Fruit fly (Drosophila melanogaster) whole organism, wandering third instar larva: ENCODE data around the gene Dys.

Experiments used
- CG32264 ChIP-seq: fragments of 200-800 bp; sonication (Bioruptor generic); optimal IDR thresholded peaks from 2 replicates; lab custom pipeline; 2016; ENCODE audit warnings: missing biosample characterization, missing genetic modification characterization
- Dfd ChIP-seq: fragments of >200 bp; optimal IDR thresholded peaks from 2 replicates; lab custom pipeline; 2017; ENCODE audit warnings: missing biosample characterization, missing genetic modification characterization
- Hr78 ChIP-seq: fragments of >200 bp; optimal IDR thresholded peaks from 2 replicates; lab custom pipeline; 2017; ENCODE audit warnings: missing biosample characterization, missing genetic modification characterization
- Mio ChIP-seq: sonication (Bioruptor generic); optimal IDR thresholded peaks from 2 replicates; lab custom pipeline; 2016; ENCODE audit warnings: missing biosample characterization, missing genetic modification characterization
- dsf ChIP-seq: sonication (Bioruptor generic); optimal IDR thresholded peaks from 2 replicates; lab custom pipeline; 2016; ENCODE audit warnings: missing biosample characterization, missing genetic modification characterization, borderline replicate concordance
- h ChIP-seq: fragments of 200-800 bp; sonication (Bioruptor generic); optimal IDR thresholded peaks from 3 replicates; lab custom pipeline; 2016; ENCODE audit warnings: missing biosample characterization, mild to moderate bottlenecking, missing genetic modification characterization
- jim ChIP-seq: fragments of 175-275, 200-325 bp; sonication (Bioruptor generic); optimal IDR thresholded peaks from 2 replicates; lab custom pipeline; 2016; ENCODE audit warnings: missing biosample characterization, mild to moderate bottlenecking, missing genetic modification characterization
- lola ChIP-seq: fragments of >200 bp; optimal IDR thresholded peaks from 2 replicates; lab custom pipeline; 2017; ENCODE audit warnings: missing biosample characterization, missing genetic modification characterization
- rgr ChIP-seq: fragments of 200-800 bp; sonication (Bioruptor generic); optimal IDR thresholded peaks from 3 replicates; lab custom pipeline; 2016; ENCODE audit warnings: missing biosample characterization, mild to moderate bottlenecking, missing genetic modification characterization

DNA sequence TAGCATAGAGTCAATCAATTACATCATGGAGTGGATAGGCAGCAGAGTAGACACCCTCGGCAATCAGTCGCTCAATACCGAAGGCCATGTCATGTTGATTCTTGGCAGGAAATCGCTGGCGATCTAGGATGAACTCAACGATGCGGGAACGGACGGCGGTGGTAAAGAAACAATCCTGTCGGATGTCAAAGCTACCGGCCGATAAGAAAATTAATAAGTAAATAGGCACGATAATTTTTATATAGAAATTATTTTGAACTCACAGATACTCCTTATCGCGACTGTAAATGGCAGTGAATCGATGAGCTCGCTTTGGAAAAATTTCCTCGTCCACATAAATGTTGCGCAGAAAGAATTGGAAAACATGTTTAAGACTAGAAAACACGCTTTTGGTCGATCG lies 177.1 kb downstream of the Dys start:
- TF ChIP-seq jim (GFP tag; lab: Kevin White, UChicago) = no peak
- no peak for TF ChIP-seq Hr78 (GFP tag; lab: Kevin White, UChicago)
- TF ChIP-seq Mio (GFP tag; lab: Kevin White, UChicago) = no peak
- no peak for TF ChIP-seq h (GFP tag; lab: Kevin White, UChicago)
- TF ChIP-seq CG32264 (GFP tag; lab: Kevin White, UChicago) = no peak
- TF ChIP-seq lola (GFP tag; lab: Kevin White, UChicago) = no peak
- TF ChIP-seq Dfd (GFP tag; lab: Kevin White, UChicago) = no peak
- TF ChIP-seq dsf (GFP tag; lab: Kevin White, UChicago) = no peak
- no peak for TF ChIP-seq rgr (GFP tag; lab: Kevin White, UChicago)
